Worm (Caenorhabditis elegans) whole organism, midembryonic: Measurements from ENCODE around the gene ZK899.3.

Source experiments
- T22C8.4 ChIP-seq: fragments of 200-800 bp; sonication (Bioruptor generic); IDR thresholded peaks from 2 replicates; pipeline ENCODE4 v1.3.6; 2022; ENCODE audit warnings: missing genetic modification characterization, missing compliant biosample characterization
- cog-1 ChIP-seq: sonication (generic microtip); optimal IDR thresholded peaks from 2 replicates; lab custom pipeline; 2016; ENCODE audit warnings: missing genetic modification characterization, missing compliant biosample characterization
- flt-1 ChIP-seq: fragments of 200-800 bp; sonication (Bioruptor generic); IDR thresholded peaks from 2 replicates; pipeline ENCODE4 v1.3.6; 2022; ENCODE audit warnings: missing genetic modification characterization, missing compliant biosample characterization
- klf-2 ChIP-seq: fragments of 200-800 bp; sonication (Bioruptor generic); conservative IDR thresholded peaks from 2 replicates; pipeline ENCODE4 v1.3.6; 2022; ENCODE audit warnings: missing genetic modification reagents, missing genetic modification characterization, missing compliant biosample characterization
- med-1 ChIP-seq: sonication (generic microtip); optimal IDR thresholded peaks from 2 replicates; lab custom pipeline; 2017; ENCODE audit warnings: missing genetic modification characterization, mild to moderate bottlenecking, missing compliant biosample characterization, antibody characterized with exemption, missing genetic modification reagents; ENCODE audit not compliant: insufficient read depth
- ref-1 ChIP-seq: fragments of 200-800 bp; sonication (Bioruptor generic); conservative IDR thresholded peaks from 2 replicates; pipeline ENCODE4 v1.3.6; 2022; ENCODE audit warnings: missing genetic modification reagents, missing genetic modification characterization, missing compliant biosample characterization
- tab-1 ChIP-seq: fragments of 200-800 bp; sonication (Bioruptor generic); IDR thresholded peaks from 2 replicates; pipeline ENCODE4 v1.3.6; 2022; ENCODE audit warnings: missing genetic modification characterization, missing compliant biosample characterization
- ztf-23 ChIP-seq: fragments of 200-800 bp; sonication (Bioruptor generic); IDR thresholded peaks from 2 replicates; pipeline ENCODE4 v1.3.6; 2022; ENCODE audit warnings: missing genetic modification reagents, missing genetic modification characterization, missing compliant biosample characterization
- ztf-29 ChIP-seq: fragments of 200-800 bp; sonication (Bioruptor generic); IDR thresholded peaks from 2 replicates; pipeline ENCODE4 v1.3.6; 2022; ENCODE audit warnings: missing genetic modification reagents, missing genetic modification characterization, missing compliant biosample characterization

Gene ZK899.3

DNA sequence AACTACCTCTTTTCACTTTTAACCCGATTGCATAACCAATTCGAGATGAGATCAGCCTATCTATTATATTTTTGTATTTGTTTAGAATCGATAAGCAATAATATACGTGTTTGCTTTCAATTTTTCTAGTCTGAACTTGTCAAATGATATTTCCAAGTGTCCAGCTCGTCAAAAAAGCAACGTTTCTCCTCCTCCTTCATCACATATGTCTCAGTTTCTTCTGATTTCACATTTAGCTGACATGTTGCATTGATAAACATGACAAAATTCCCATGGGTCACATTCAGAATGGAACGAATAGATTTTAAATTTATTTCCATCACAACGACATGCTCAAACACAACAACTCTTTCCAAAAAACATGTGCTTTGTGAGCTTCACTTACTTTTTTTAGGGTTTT lies 46.4 kb downstream of the ZK899.3 start:
- TF ChIP-seq ztf-23 (no peak), ztf-29 (GFP tag; lab: Robert Waterston, UW) (no peak), T22C8.4 (GFP tag; lab: Robert Waterston, UW) (no peak), med-1 (GFP tag; lab: Kevin White, UChicago) (no peak), klf-2 (GFP tag; lab: Robert Waterston, UW) (no peak), flt-1 (GFP tag; lab: Robert Waterston, UW) (no peak), ref-1 (no peak), tab-1 (no peak), cog-1 (no peak)

DNA sequence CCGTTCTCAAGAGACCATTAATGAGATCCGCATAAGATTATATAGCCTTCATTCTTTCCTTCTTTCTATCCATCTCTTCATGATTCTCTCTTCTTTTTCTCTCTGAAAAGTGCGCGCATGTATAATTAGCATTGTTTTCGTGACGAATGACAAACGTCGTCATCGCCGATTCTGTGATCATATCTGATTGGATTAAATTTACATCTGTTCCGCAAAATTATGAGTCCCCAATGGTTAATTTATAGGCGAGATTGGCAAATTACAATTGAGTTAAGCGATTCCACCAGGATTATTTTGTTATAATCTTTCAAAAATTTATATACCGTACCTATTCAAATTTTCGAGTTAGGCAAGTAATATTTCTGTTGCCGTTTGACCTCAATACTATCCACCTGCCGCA lies 51.3 kb downstream of the ZK899.3 start:
- TF ChIP-seq ref-1 = no peak
- no peak for TF ChIP-seq tab-1
- TF ChIP-seq T22C8.4 (GFP tag; lab: Robert Waterston, UW) = no peak
